Worm (Caenorhabditis elegans): ENCODE measurements around the gene arrd-2.

ce11 chrII:9438227-9438626, 30.7 kb downstream of the arrd-2 start, which contains the start of gene chil-13:
- TF ChIP-seq ztf-4 (tag; optimal IDR thresholded peaks at IDR 0.05) (no peak), ZK546.5 (tag; optimal IDR thresholded peaks at IDR 0.05) (no peak)
